Worm (Caenorhabditis elegans) whole organism, midembryonic: Measurements from ENCODE around the gene fut-4.

Experiments
- cog-1 ChIP-seq: sonication (generic microtip); optimal IDR thresholded peaks from 2 replicates; lab custom pipeline; 2016; ENCODE audit warnings: missing genetic modification characterization, missing compliant biosample characterization
- klf-2 ChIP-seq: fragments of 200-800 bp; sonication (Bioruptor generic); conservative IDR thresholded peaks from 2 replicates; pipeline ENCODE4 v1.3.6; 2022; ENCODE audit warnings: missing genetic modification reagents, missing genetic modification characterization, missing compliant biosample characterization
- ztf-23 ChIP-seq: fragments of 200-800 bp; sonication (Bioruptor generic); IDR thresholded peaks from 2 replicates; pipeline ENCODE4 v1.3.6; 2022; ENCODE audit warnings: missing genetic modification reagents, missing genetic modification characterization, missing compliant biosample characterization

- TF ChIP-seq ztf-23 (GFP tag; lab: Robert Waterston, UW) (no peak), klf-2 (GFP tag; lab: Robert Waterston, UW) (no peak), cog-1 (tag; lab: Kevin White, UChicago) (no peak)
These were observed 48.8 kb downstream of the fut-4 start, which contains the start of gene sdz-9 for ce11 chrII:2773534-2773933.
